Worm (Caenorhabditis elegans) whole organism, late embryonic: ENCODE measurements around the gene wdr-62.

Experiments used
- ahr-1 ChIP-seq: sonication (generic microtip); optimal IDR thresholded peaks from 2 replicates; lab custom pipeline; 2016; ENCODE audit warnings: missing genetic modification characterization, missing compliant biosample characterization
- ceh-18 ChIP-seq: sonication (generic microtip); optimal IDR thresholded peaks from 2 replicates; lab custom pipeline; 2016; ENCODE audit warnings: missing genetic modification characterization, missing compliant biosample characterization
- hlh-8 ChIP-seq: sonication (generic microtip); optimal IDR thresholded peaks from 2 replicates; lab custom pipeline; 2016; ENCODE audit warnings: missing genotype, missing genetic modification characterization, missing compliant biosample characterization
- lin-11 ChIP-seq: fragments of 200-800 bp; sonication (Bioruptor generic); optimal IDR thresholded peaks from 2 replicates; lab custom pipeline; 2018; ENCODE audit warnings: mild to moderate bottlenecking, missing genetic modification characterization, missing compliant biosample characterization
- mec-3 ChIP-seq: sonication (generic microtip); optimal IDR thresholded peaks from 2 replicates; lab custom pipeline; 2016; ENCODE audit warnings: borderline replicate concordance, missing genetic modification characterization, missing compliant biosample characterization
- pag-3 ChIP-seq: sonication (generic microtip); optimal IDR thresholded peaks from 2 replicates; lab custom pipeline; 2016; ENCODE audit warnings: missing compliant biosample characterization, missing genetic modification characterization, borderline replicate concordance
- pqm-1 ChIP-seq: sonication (generic microtip); optimal IDR thresholded peaks from 2 replicates; lab custom pipeline; 2016; ENCODE audit warnings: missing genetic modification characterization, missing compliant biosample characterization
- sox-4 ChIP-seq: sonication (generic microtip); optimal IDR thresholded peaks from 2 replicates; lab custom pipeline; 2017; ENCODE audit warnings: mild to moderate bottlenecking, missing genetic modification characterization, inconsistent platforms, missing compliant biosample characterization
- unc-55 ChIP-seq: sonication (generic microtip); optimal IDR thresholded peaks from 2 replicates; lab custom pipeline; 2017; ENCODE audit warnings: missing biosample characterization, missing genetic modification reagents, missing genetic modification characterization
- zip-5 ChIP-seq: sonication (generic microtip); optimal IDR thresholded peaks from 2 replicates; lab custom pipeline; 2016; ENCODE audit warnings: missing genetic modification characterization, missing compliant biosample characterization

ce11 chrV:9500826-9501451, 57.1 kb downstream of the wdr-62 start, which contains the start of gene swt-5:
- no peak for TF ChIP-seq pqm-1 (tag; lab: Kevin White, UChicago)
- no peak for TF ChIP-seq unc-55 (GFP tag; lab: Kevin White, UChicago)
- no peak for TF ChIP-seq hlh-8 (tag; lab: Kevin White, UChicago)
- no peak for TF ChIP-seq pag-3
- TF ChIP-seq mec-3 (tag; lab: Kevin White, UChicago) = no peak
- TF ChIP-seq ceh-18 (tag; lab: Kevin White, UChicago) = no peak
- no peak for TF ChIP-seq ahr-1 (tag; lab: Kevin White, UChicago)
- TF ChIP-seq sox-4 (tag; lab: Kevin White, UChicago) = no peak
- TF ChIP-seq zip-5 (tag; lab: Kevin White, UChicago) = no peak
- no peak for TF ChIP-seq lin-11 (tag; lab: Kevin White, UChicago)
